Worm (Caenorhabditis elegans): Measurements from ENCODE around the gene sre-45.

The sre-45 gene

DNA sequence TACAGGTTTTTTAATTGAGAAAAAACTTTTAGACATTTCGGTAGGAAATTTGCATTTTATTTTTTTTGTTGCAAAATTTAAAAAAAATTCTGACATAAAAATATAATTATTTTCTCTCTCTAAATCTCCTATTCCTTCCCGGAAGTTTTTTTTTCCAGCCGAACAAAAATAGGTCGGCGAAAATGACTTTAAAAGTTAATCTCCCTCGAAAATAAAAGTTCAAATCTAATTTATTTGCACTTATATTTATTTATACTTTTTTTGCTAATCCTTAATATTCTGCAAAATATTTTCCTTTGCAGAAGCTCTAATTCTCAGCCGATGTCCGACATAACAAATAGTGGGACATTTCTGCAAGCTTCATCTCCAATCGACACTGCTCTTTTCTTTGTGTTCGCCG is 16.1 kb upstream of the sre-45 start, which contains the start of gene F45H10.5:
TSS of gene F45H10.5 (plus strand) at position 301 of the 400 bp plus-strand sequence.
- no peak for TF ChIP-seq egl-27 (tag; optimal IDR thresholded peaks at IDR 0.05)

- TF ChIP-seq nhr-129 (tag; optimal IDR thresholded peaks at IDR 0.05) (no peak), unc-55 (GFP tag; optimal IDR thresholded peaks at IDR 0.05) (peak; percentile 14)
Observed at ce11 chrII:13503653-13504052, 14.0 kb upstream of the sre-45 start, which contains the start of gene F54F11.1. F54F11.1 (plus strand) TSS chrII:13503953.

- TF ChIP-seq aly-2 (tag; optimal IDR thresholded peaks at IDR 0.05) (no peak), elt-3 (tag; optimal IDR thresholded peaks at IDR 0.05) (no peak), nhr-77 (tag; optimal IDR thresholded peaks at IDR 0.05) (no peak), snpc-4 (tag; optimal IDR thresholded peaks at IDR 0.05) (no peak), ztf-4 (tag; optimal IDR thresholded peaks at IDR 0.05) (no peak), C34F6.9 (tag; optimal IDR thresholded peaks at IDR 0.05) (no peak), ceh-16 (tag; optimal IDR thresholded peaks at IDR 0.05) (no peak), nhr-12 (tag; optimal IDR thresholded peaks at IDR 0.05) (no peak), R02D3.7 (tag; optimal IDR thresholded peaks at IDR 0.05) (no peak), fos-1 (tag; optimal IDR thresholded peaks at IDR 0.05) (no peak), nhr-10 (tag; optimal IDR thresholded peaks at IDR 0.05) (no peak), mab-5 (tag; optimal IDR thresholded peaks at IDR 0.05) (no peak), lin-39 (tag; optimal IDR thresholded peaks at IDR 0.05) (no peak), mdl-1 (tag; optimal IDR thresholded peaks at IDR 0.05) (no peak), unc-39 (tag; optimal IDR thresholded peaks at IDR 0.05) (no peak), blmp-1 (tag; optimal IDR thresholded peaks at IDR 0.05; ENCODE audit: insufficient read depth) (no peak), F13H6.1 (tag; optimal IDR thresholded peaks at IDR 0.05) (no peak), sma-9 (GFP tag; optimal IDR thresholded peaks at IDR 0.05) (no peak), sma-9 (tag; optimal IDR thresholded peaks at IDR 0.05) (no peak), unc-62 (GFP tag; optimal IDR thresholded peaks at IDR 0.05) (no peak)
Observed at ce11 chrII:13505386-13505785, 12.3 kb upstream of the sre-45 start.

DNA sequence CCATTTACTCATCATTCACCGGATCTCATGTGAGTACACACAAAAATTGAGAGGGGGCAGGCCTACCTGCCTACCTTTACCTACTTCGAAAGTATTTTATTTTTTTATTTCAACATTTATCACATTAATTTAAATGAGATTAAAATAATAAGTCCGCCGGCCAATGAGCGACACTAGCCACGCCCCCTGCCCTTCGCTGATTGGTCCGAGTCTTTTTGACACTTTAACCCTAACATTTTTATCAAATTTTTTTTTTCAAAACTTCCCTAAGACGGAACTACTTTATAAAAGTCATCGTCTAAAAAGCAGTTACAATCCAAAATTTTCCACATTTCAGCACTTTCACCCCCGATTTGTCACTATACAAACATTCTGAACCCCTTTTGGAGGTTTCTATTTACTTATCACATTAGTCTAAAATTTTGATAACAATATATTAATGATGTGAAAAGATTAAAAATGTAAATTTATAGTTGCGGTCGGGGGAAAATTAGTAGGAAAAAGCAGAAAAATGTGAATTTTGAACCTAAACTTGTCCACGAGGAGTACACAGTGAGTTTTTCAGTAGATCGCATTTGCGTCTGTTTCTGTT is 11.6 kb upstream of the sre-45 start:
- TF ChIP-seq fos-1 (tag; optimal IDR thresholded peaks at IDR 0.05) (peak; percentile 79), nhr-23 (tag; optimal IDR thresholded peaks at IDR 0.05) (no peak)

ce11 chrII:13507535-13507934 is 10.2 kb upstream of the sre-45 start, which contains the start of gene nep-17:
nep-17 (plus strand) TSS chrII:13507819.
- TF ChIP-seq elt-1 (tag; optimal IDR thresholded peaks at IDR 0.05) (no peak), Y55F3AM.14 (GFP tag; optimal IDR thresholded peaks at IDR 0.05) (no peak), egl-27 (tag; optimal IDR thresholded peaks at IDR 0.05) (no peak), fos-1 (tag; optimal IDR thresholded peaks at IDR 0.05) (peak; percentile 81), nhr-12 (tag; optimal IDR thresholded peaks at IDR 0.05) (no peak), snpc-4 (tag; optimal IDR thresholded peaks at IDR 0.05) (no peak), gmeb-1 (tag; optimal IDR thresholded peaks at IDR 0.05) (peak; percentile 4), sma-3 (GFP tag; optimal IDR thresholded peaks at IDR 0.05) (no peak), unc-55 (GFP tag; optimal IDR thresholded peaks at IDR 0.05) (no peak), F13H6.1 (tag; optimal IDR thresholded peaks at IDR 0.05) (no peak), dmd-4 (tag; optimal IDR thresholded peaks at IDR 0.05) (no peak)

DNA sequence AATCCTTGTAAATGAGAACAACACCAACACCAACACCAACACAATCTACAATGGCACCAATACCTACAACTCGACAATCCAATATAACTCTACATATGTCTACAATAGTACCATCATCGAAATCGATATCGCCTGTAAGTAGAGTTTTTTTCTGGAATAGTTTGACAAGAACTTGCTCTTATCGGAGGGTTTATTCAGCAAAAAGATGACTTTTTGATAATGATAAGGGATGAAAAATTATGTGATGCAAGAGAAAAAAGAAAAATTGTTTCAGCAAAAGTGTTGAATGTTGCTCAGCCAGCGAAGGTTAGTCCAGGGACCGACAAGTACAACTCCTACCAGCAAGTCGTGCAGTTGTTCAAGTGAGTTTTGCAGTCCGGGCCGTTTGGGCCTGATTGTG is 9.1 kb upstream of the sre-45 start:
- TF ChIP-seq fos-1 (tag; optimal IDR thresholded peaks at IDR 0.05) (peak; percentile 85), sem-4 (tag; optimal IDR thresholded peaks at IDR 0.05) (no peak), nhr-129 (tag; optimal IDR thresholded peaks at IDR 0.05) (peak; percentile 38)

DNA sequence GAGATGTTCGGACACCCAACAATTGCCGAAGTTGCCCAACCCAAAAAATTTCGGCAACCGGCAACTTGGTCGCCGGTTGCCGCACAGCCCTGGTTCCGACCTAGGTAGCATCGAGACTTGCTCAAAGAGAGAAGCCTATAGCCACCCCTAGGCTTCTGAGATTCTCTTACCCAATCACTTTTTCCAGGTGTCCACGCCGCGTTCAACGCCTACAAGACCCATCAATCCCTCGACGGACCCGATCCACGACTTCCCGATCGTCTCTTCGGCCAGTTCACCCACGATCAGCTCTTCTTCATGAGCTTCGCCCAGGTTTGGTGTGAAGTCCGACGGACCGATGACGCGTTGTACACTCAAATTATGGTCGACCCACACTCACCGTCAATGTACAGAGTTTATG is 1.9 kb upstream of the sre-45 start:
- no peak for TF ChIP-seq nhr-129 (tag; optimal IDR thresholded peaks at IDR 0.05)
- no peak for TF ChIP-seq nhr-23 (tag; optimal IDR thresholded peaks at IDR 0.05)
- no peak for TF ChIP-seq gmeb-1 (tag; optimal IDR thresholded peaks at IDR 0.05)
- TF ChIP-seq unc-62 (GFP tag; optimal IDR thresholded peaks at IDR 0.05), result no peak
- TF ChIP-seq mbf-1 (tag; optimal IDR thresholded peaks at IDR 0.05), result no peak
- TF ChIP-seq nhr-10 (tag; optimal IDR thresholded peaks at IDR 0.05), result no peak
- TF ChIP-seq unc-39 (tag; optimal IDR thresholded peaks at IDR 0.05), result no peak
- TF ChIP-seq zag-1 (tag; optimal IDR thresholded peaks at IDR 0.05), result no peak
- no peak for TF ChIP-seq C34F6.9 (tag; optimal IDR thresholded peaks at IDR 0.05)
- no peak for TF ChIP-seq sma-9 (GFP tag; optimal IDR thresholded peaks at IDR 0.05)
- no peak for TF ChIP-seq sma-9 (tag; optimal IDR thresholded peaks at IDR 0.05)
- no peak for TF ChIP-seq ztf-11 (tag; optimal IDR thresholded peaks at IDR 0.05)
- TF ChIP-seq dmd-4 (tag; optimal IDR thresholded peaks at IDR 0.05), result no peak
- no peak for TF ChIP-seq nhr-6 (tag; optimal IDR thresholded peaks at IDR 0.05)
- no peak for TF ChIP-seq R02D3.7 (tag; optimal IDR thresholded peaks at IDR 0.05)
- no peak for TF ChIP-seq skn-1 (tag; optimal IDR thresholded peaks at IDR 0.05)

Measured in whole organism, L2 larva.